Worm (Caenorhabditis elegans) whole organism, L1 larva: ENCODE measurements around the gene E02H4.7.

Experiments used
- alr-1 ChIP-seq: fragments of 200-800 bp; sonication (Bioruptor generic); optimal IDR thresholded peaks from 2 replicates; lab custom pipeline; 2018; ENCODE audit warnings: borderline replicate concordance, mild to moderate bottlenecking, missing genetic modification characterization, missing compliant biosample characterization
- ceh-82 ChIP-seq, 3 experiments: fragments of 150-350 bp in 1 of 3; sonication (generic microtip) in 2 of 3; optimal IDR thresholded peaks; 2 replicates each; lab custom pipeline; 2014 to 2017; ENCODE audit warnings: missing biosample characterization in 3 of 3, missing genetic modification characterization in 3 of 3
- dpl-1 ChIP-seq, 3 experiments: fragments of 150-350 bp in 2 of 3; sonication (generic microtip) in 1 of 3; optimal IDR thresholded peaks; 2 replicates each; lab custom pipeline; 2014 to 2017; ENCODE audit warnings: missing biosample characterization in 3 of 3, missing genetic modification characterization in 3 of 3, missing genetic modification reagents in 3 of 3
- efl-1 ChIP-seq, 4 experiments: fragments of 150-350 bp; optimal IDR thresholded peaks in 3 of 4; peaks in 1 of 4; 1 replicate in 1 of 4; 2 replicates in 3 of 4; lab custom pipeline; 2014; ENCODE audit warnings: missing biosample characterization in 2 of 4, missing genetic modification characterization in 2 of 4, missing genetic modification reagents in 2 of 4
- elt-3 ChIP-seq, 6 experiments: fragments of 150-350 bp in 1 of 6; sonication (generic microtip); optimal IDR thresholded peaks; 2 replicates each; lab custom pipeline; 2017 to 2018; ENCODE audit warnings: missing biosample characterization in 6 of 6, missing genetic modification characterization in 6 of 6, inconsistent platforms in 1 of 6
- jun-1 ChIP-seq: fragments of 150-350 bp; optimal IDR thresholded peaks from 2 replicates; lab custom pipeline; 2014; ENCODE audit warnings: missing biosample characterization, missing genetic modification reagents, missing genetic modification characterization
- lin-13 ChIP-seq: fragments of 150-350 bp; optimal IDR thresholded peaks from 2 replicates; lab custom pipeline; 2014; ENCODE audit warnings: missing biosample characterization, missing genetic modification reagents, missing genetic modification characterization
- nhr-77 ChIP-seq: fragments of 150-350 bp; optimal IDR thresholded peaks from 2 replicates; lab custom pipeline; 2014; ENCODE audit warnings: missing biosample characterization, missing genetic modification characterization
- zag-1 ChIP-seq: fragments of 150-350 bp; optimal IDR thresholded peaks from 2 replicates; lab custom pipeline; 2014; ENCODE audit warnings: missing biosample characterization, missing genetic modification characterization

DNA sequence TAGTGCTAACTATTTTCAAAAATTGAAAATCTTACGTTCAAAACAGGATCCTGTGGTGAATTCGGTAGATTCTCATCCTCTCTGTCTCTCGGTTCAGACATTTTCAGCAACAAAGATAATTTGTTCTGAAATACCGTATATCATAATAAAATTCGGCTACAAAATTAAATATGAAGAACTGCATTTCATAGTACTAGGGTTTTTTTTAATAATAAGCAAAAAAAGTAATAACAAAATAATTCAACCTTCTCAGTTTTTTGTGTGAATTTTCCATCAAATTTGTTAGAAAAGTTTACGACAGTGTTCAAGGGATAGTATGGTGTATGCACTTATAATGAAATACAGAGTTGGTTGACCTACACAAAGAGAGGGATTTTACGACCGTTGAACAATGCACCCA, 32.9 kb upstream of the E02H4.7 start, which contains the start of gene K06G5.3:
- TF ChIP-seq efl-1 (optimal IDR thresholded peaks at IDR 0.05; lab: Kevin White, UChicago) (no peak), efl-1 (GFP tag; optimal IDR thresholded peaks at IDR 0.05 in 1 of 2; lab: Kevin White, UChicago) (no peak), zag-1 (tag; lab: Kevin White, UChicago) (no peak), alr-1 (tag; lab: Kevin White, UChicago) (no peak), jun-1 (tag; lab: Kevin White, UChicago) (no peak), dpl-1 (GFP tag; optimal IDR thresholded peaks at IDR 0.05; lab: Kevin White, UChicago) (no peak), lin-13 (GFP tag; lab: Kevin White, UChicago) (no peak), nhr-77 (tag; lab: Kevin White, UChicago) (no peak), ceh-82 (tag; optimal IDR thresholded peaks at IDR 0.05; lab: Kevin White, UChicago) (no peak), elt-3 (tag; optimal IDR thresholded peaks at IDR 0.05; lab: Kevin White, UChicago) (no peak)
